Worm (Caenorhabditis elegans) whole organism, early embryonic: ENCODE measurements around the gene srx-136.

ENCODE experiments used
- B0310.2 ChIP-seq: sonication (generic microtip); optimal IDR thresholded peaks from 2 replicates; lab custom pipeline; 2016; ENCODE audit warnings: mild to moderate bottlenecking, missing genetic modification characterization, missing compliant biosample characterization
- F13C5.2 ChIP-seq: sonication (generic microtip); optimal IDR thresholded peaks from 2 replicates; lab custom pipeline; 2017; ENCODE audit warnings: mild to moderate bottlenecking, missing genetic modification characterization, inconsistent platforms, missing compliant biosample characterization
- aly-1 ChIP-seq: sonication (generic microtip); optimal IDR thresholded peaks from 2 replicates; lab custom pipeline; 2016; ENCODE audit warnings: missing genetic modification characterization, missing compliant biosample characterization
- ama-1 ChIP-seq: fragments of 150-350 bp; optimal IDR thresholded peaks from 2 replicates; lab custom pipeline; 2014
- ceh-13 ChIP-seq: fragments of 200-800 bp; sonication (Bioruptor generic); optimal IDR thresholded peaks from 2 replicates; lab custom pipeline; 2018; ENCODE audit warnings: mild to moderate bottlenecking, missing genetic modification characterization, missing compliant biosample characterization
- ceh-36 ChIP-seq: sonication (generic microtip); optimal IDR thresholded peaks from 2 replicates; lab custom pipeline; 2016; ENCODE audit warnings: missing genetic modification characterization, inconsistent platforms, missing compliant biosample characterization
- ets-7 ChIP-seq: sonication (generic microtip); optimal IDR thresholded peaks from 2 replicates; lab custom pipeline; 2016; ENCODE audit warnings: missing genotype, missing genetic modification characterization, missing compliant biosample characterization
- flt-1 ChIP-seq: fragments of 200-800 bp; sonication (Bioruptor generic); IDR thresholded peaks from 2 replicates; pipeline ENCODE4 v1.3.6; 2022; ENCODE audit warnings: missing genetic modification characterization, missing compliant biosample characterization
- hmbx-1 ChIP-seq: sonication (generic microtip); optimal IDR thresholded peaks from 2 replicates; lab custom pipeline; 2016; ENCODE audit warnings: mild to moderate bottlenecking, missing genetic modification characterization, missing compliant biosample characterization
- hmg-4 ChIP-seq: fragments of 200-800 bp; sonication (Bioruptor generic); optimal IDR thresholded peaks from 2 replicates; lab custom pipeline; 2018; ENCODE audit warnings: mild to moderate bottlenecking, missing genetic modification characterization, missing compliant biosample characterization
- hnd-1 ChIP-seq: sonication (generic microtip); optimal IDR thresholded peaks from 2 replicates; lab custom pipeline; 2016; ENCODE audit warnings: missing genetic modification characterization, missing compliant biosample characterization
- pes-1 ChIP-seq: fragments of 200-800 bp; sonication (Bioruptor generic); IDR thresholded peaks from 2 replicates; pipeline ENCODE4 v1.3.6; 2022; ENCODE audit warnings: missing genetic modification reagents, missing genetic modification characterization, missing compliant biosample characterization
- scrt-1 ChIP-seq: fragments of 200-800 bp; sonication (Bioruptor generic); IDR thresholded peaks from 2 replicates; pipeline ENCODE4 v1.3.6; 2022; ENCODE audit warnings: missing genetic modification characterization, missing compliant biosample characterization
- sea-1 ChIP-seq: fragments of 200-800 bp; sonication (Bioruptor generic); conservative IDR thresholded peaks from 2 replicates; pipeline ENCODE4 v1.3.6; 2022; ENCODE audit warnings: missing genetic modification characterization, missing compliant biosample characterization
- tbx-11 ChIP-seq: fragments of 200-800 bp; sonication (Bioruptor generic); IDR thresholded peaks from 2 replicates; pipeline ENCODE4 v1.3.6; 2022; ENCODE audit warnings: missing genetic modification characterization, missing compliant biosample characterization
- tbx-37 ChIP-seq: fragments of 200-800 bp; sonication (Bioruptor generic); conservative IDR thresholded peaks from 2 replicates; pipeline ENCODE4 v1.3.6; 2022; ENCODE audit warnings: missing genetic modification reagents, missing genetic modification characterization, missing compliant biosample characterization
- tra-4 ChIP-seq: sonication (generic microtip); optimal IDR thresholded peaks from 2 replicates; lab custom pipeline; 2017; ENCODE audit warnings: missing genetic modification characterization, missing compliant biosample characterization

srx-136 gene

ce11 chrV:13827920-13828319 is 29.3 kb upstream of the srx-136 start, which contains the start of gene nrf-5:
TSS of gene nrf-5 (plus strand) at chrV:13828267.
- TF ChIP-seq hmbx-1 (tag; lab: Kevin White, UChicago): no peak
- TF ChIP-seq tra-4 (tag; lab: Kevin White, UChicago): no peak
- TF ChIP-seq ama-1: no peak

- TF ChIP-seq hmg-4 (GFP tag; lab: Kevin White, UChicago) (no peak), aly-1 (tag; lab: Kevin White, UChicago) (no peak), sea-1 (no peak), ceh-36 (tag; lab: Kevin White, UChicago) (no peak), pes-1 (no peak), ets-7 (tag; lab: Kevin White, UChicago) (no peak), tbx-11 (GFP tag; lab: Robert Waterston, UW) (no peak), flt-1 (GFP tag; lab: Robert Waterston, UW) (no peak), ceh-13 (GFP tag; lab: Kevin White, UChicago) (no peak), F13C5.2 (no peak), B0310.2 (tag; lab: Kevin White, UChicago) (no peak), hnd-1 (no peak), tra-4 (tag; lab: Kevin White, UChicago) (no peak), scrt-1 (GFP tag; lab: Robert Waterston, UW) (no peak), tbx-37 (no peak)
These were observed 26.4 kb upstream of the srx-136 start, which contains the start of gene str-165 for ce11 chrV:13830813-13831212. TSS of gene str-165 (plus strand) at chrV:13831113.

- no peak for TF ChIP-seq tra-4 (tag; lab: Kevin White, UChicago)
- no peak for TF ChIP-seq ceh-36 (tag; lab: Kevin White, UChicago)
- no peak for TF ChIP-seq ama-1
- TF ChIP-seq B0310.2 (tag; lab: Kevin White, UChicago): no peak
- TF ChIP-seq pes-1: no peak
- no peak for TF ChIP-seq flt-1 (GFP tag; lab: Robert Waterston, UW)
- no peak for TF ChIP-seq scrt-1 (GFP tag; lab: Robert Waterston, UW)
- TF ChIP-seq tbx-11 (GFP tag; lab: Robert Waterston, UW): no peak
- no peak for TF ChIP-seq ceh-13 (GFP tag; lab: Kevin White, UChicago)
- no peak for TF ChIP-seq tbx-37
- no peak for TF ChIP-seq aly-1 (tag; lab: Kevin White, UChicago)
- no peak for TF ChIP-seq sea-1
- no peak for TF ChIP-seq F13C5.2
- TF ChIP-seq ets-7 (tag; lab: Kevin White, UChicago): no peak
- TF ChIP-seq hmg-4 (GFP tag; lab: Kevin White, UChicago): no peak
- no peak for TF ChIP-seq hmbx-1 (tag; lab: Kevin White, UChicago)
These were observed 23.3 kb upstream of the srx-136 start, which contains the start of gene srx-129 for ce11 chrV:13833951-13834350. TSS of gene srx-129 (plus strand) at chrV:13834251.

ce11 chrV:13837173-13837572 is 20.1 kb upstream of the srx-136 start, which contains the start of gene srx-128:
TSS of gene srx-128 (plus strand) at chrV:13837473.
- TF ChIP-seq tbx-37 (no peak), ets-7 (tag; lab: Kevin White, UChicago) (no peak), flt-1 (GFP tag; lab: Robert Waterston, UW) (no peak), scrt-1 (GFP tag; lab: Robert Waterston, UW) (no peak), pes-1 (no peak), aly-1 (tag; lab: Kevin White, UChicago) (no peak), F13C5.2 (no peak), ceh-13 (GFP tag; lab: Kevin White, UChicago) (no peak), sea-1 (no peak), hmbx-1 (tag; lab: Kevin White, UChicago) (no peak), B0310.2 (tag; lab: Kevin White, UChicago) (no peak), ceh-36 (tag; lab: Kevin White, UChicago) (no peak), tra-4 (tag; lab: Kevin White, UChicago) (no peak), tbx-11 (GFP tag; lab: Robert Waterston, UW) (no peak), ama-1 (no peak), hnd-1 (no peak), hmg-4 (GFP tag; lab: Kevin White, UChicago) (no peak)

ce11 chrV:13839433-13839832 is 17.8 kb upstream of the srx-136 start, which contains the start of gene F55B12.10:
TSS of gene F55B12.10 (plus strand) at chrV:13839733.
- TF ChIP-seq tbx-37: no peak

ce11 chrV:13840909-13841308 is 16.3 kb upstream of the srx-136 start, which contains the start of gene srx-17:
TSS of gene srx-17 (plus strand) at chrV:13841209.
- TF ChIP-seq scrt-1 (GFP tag; lab: Robert Waterston, UW) (no peak), flt-1 (GFP tag; lab: Robert Waterston, UW) (no peak), aly-1 (tag; lab: Kevin White, UChicago) (no peak), ets-7 (tag; lab: Kevin White, UChicago) (no peak), ceh-36 (tag; lab: Kevin White, UChicago) (no peak), ceh-13 (GFP tag; lab: Kevin White, UChicago) (no peak), tbx-37 (no peak), hmbx-1 (tag; lab: Kevin White, UChicago) (no peak), F13C5.2 (no peak), hnd-1 (no peak), sea-1 (no peak), B0310.2 (tag; lab: Kevin White, UChicago) (no peak)

ce11 chrV:13843147-13843546 is 14.1 kb upstream of the srx-136 start, which contains the start of gene srx-130:
TSS of gene srx-130 (plus strand) at chrV:13843447.
- TF ChIP-seq ceh-13 (GFP tag; lab: Kevin White, UChicago): no peak
- TF ChIP-seq tbx-11 (GFP tag; lab: Robert Waterston, UW): no peak
- no peak for TF ChIP-seq aly-1 (tag; lab: Kevin White, UChicago)

ce11 chrV:13845136-13845535 is 12.1 kb upstream of the srx-136 start, which contains the start of gene srx-131:
TSS of gene srx-131 (plus strand) at chrV:13845436.
- TF ChIP-seq ceh-36 (tag; lab: Kevin White, UChicago): no peak
- no peak for TF ChIP-seq tbx-37
- TF ChIP-seq ceh-13 (GFP tag; lab: Kevin White, UChicago): no peak
